Worm (Caenorhabditis elegans) whole organism, L1 larva: ENCODE results near the gene F37C12.21.

Experiments
- ama-1 ChIP-seq: fragments of 150-350 bp; optimal IDR thresholded peaks from 2 replicates; lab custom pipeline; 2014
- nhr-76 ChIP-seq: sonication (generic microtip); optimal IDR thresholded peaks from 2 replicates; lab custom pipeline; 2017; ENCODE audit warnings: missing biosample characterization, missing genetic modification characterization

ce11 chrIII:7223029-7223428 lies 34.9 kb downstream of the F37C12.21 start, which contains the start of gene der-2:
- no peak for TF ChIP-seq nhr-76 (tag; lab: Kevin White, UChicago)
- no peak for TF ChIP-seq ama-1 (lab: Kevin White, UChicago)
